Fruit fly (Drosophila melanogaster): ENCODE data around the gene Ctr9.

The Ctr9 gene

dm6 chr3L:1350924-1351215 is 43.8 kb downstream of the Ctr9 start, which contains the start of gene CG9166:
TSS of gene CG9166 (plus strand) at chr3L:1351116.
- TF ChIP-seq Rel (GFP tag; optimal IDR thresholded peaks at IDR 0.05) (no peak), Rel (tag; optimal IDR thresholded peaks at IDR 0.05) (no peak), dl (GFP tag; optimal IDR thresholded peaks at IDR 0.05; ENCODE audit: insufficient read depth in 1 of 2, partially characterized antibody in 2 of 2) (no peak), CG9705 (GFP tag; optimal IDR thresholded peaks at IDR 0.05) (no peak), Hr83 (GFP tag; optimal IDR thresholded peaks at IDR 0.05; ENCODE audit: poor library complexity, severe bottlenecking) (no peak), pan (optimal IDR thresholded peaks at IDR 0.05) (no peak)

DNA sequence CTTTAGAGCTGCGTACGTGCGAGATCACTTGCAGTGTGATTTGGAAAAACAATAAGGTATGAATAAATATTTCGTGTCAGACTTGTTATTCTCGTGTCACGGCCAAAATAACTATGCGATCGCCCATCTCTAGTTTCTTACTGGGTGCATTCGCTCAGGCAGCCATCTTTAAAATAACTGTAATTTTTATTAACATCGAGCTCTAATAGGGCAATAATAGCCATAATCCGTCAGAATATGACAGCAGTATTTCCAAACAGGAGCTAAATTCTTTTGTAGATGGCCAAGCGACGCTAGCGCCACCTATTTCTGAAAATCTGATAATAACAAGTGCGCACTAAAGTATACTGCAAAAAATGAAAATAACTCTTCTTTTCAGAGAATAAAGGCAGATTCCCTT is 45.0 kb downstream of the Ctr9 start:
- peak in 1 of 2 experiments; percentile 45 for TF ChIP-seq foxo (GFP tag; optimal IDR thresholded peaks at IDR 0.05)
- TF ChIP-seq dl (GFP tag; optimal IDR thresholded peaks at IDR 0.05; ENCODE audit: insufficient read depth in 1 of 2, partially characterized antibody in 2 of 2): no peak
- no peak for TF ChIP-seq Sp1 (GFP tag; optimal IDR thresholded peaks at IDR 0.05)
- peak; percentile 7 for TF ChIP-seq ey (GFP tag; optimal IDR thresholded peaks at IDR 0.05)
- peak; percentile 25 for TF ChIP-seq brk (GFP tag; optimal IDR thresholded peaks at IDR 0.05)
- peak; percentile 14 for TF ChIP-seq sv (GFP tag; optimal IDR thresholded peaks at IDR 0.05)
- peak; percentile 2 for TF ChIP-seq CG32264 (GFP tag; optimal IDR thresholded peaks at IDR 0.05)
- TF ChIP-seq Rel (GFP tag; optimal IDR thresholded peaks at IDR 0.05): no peak
- no peak for TF ChIP-seq Rel (tag; optimal IDR thresholded peaks at IDR 0.05)
- no peak for TF ChIP-seq CrebA (GFP tag; optimal IDR thresholded peaks at IDR 0.05; ENCODE audit: borderline replicate concordance)
- no peak for TF ChIP-seq Mio (GFP tag; optimal IDR thresholded peaks at IDR 0.05)
- TF ChIP-seq dmrt93B (GFP tag; optimal IDR thresholded peaks at IDR 0.05): no peak
- no peak for TF ChIP-seq jim (GFP tag; optimal IDR thresholded peaks at IDR 0.05)
- TF ChIP-seq Myc (optimal IDR thresholded peaks at IDR 0.05): peak; percentile 56
- TF ChIP-seq GATAd (GFP tag; optimal IDR thresholded peaks at IDR 0.05): no peak
- TF ChIP-seq usp (GFP tag; optimal IDR thresholded peaks at IDR 0.05): no peak
- peak; percentile 11 for TF ChIP-seq woc (GFP tag; optimal IDR thresholded peaks at IDR 0.05)
- no peak for TF ChIP-seq dsf (GFP tag; optimal IDR thresholded peaks at IDR 0.05; ENCODE audit: borderline replicate concordance)
- no peak for TF ChIP-seq pan (optimal IDR thresholded peaks at IDR 0.05)
- TF ChIP-seq Dfd (GFP tag; optimal IDR thresholded peaks at IDR 0.05): no peak
- TF ChIP-seq Vsx2 (GFP tag; optimal IDR thresholded peaks at IDR 0.05; ENCODE audit: partially characterized antibody): no peak
- TF ChIP-seq sage (GFP tag; optimal IDR thresholded peaks at IDR 0.05): no peak
- no peak for TF ChIP-seq Hr83 (GFP tag; optimal IDR thresholded peaks at IDR 0.05; ENCODE audit: poor library complexity, severe bottlenecking)
- TF ChIP-seq fru (GFP tag; optimal IDR thresholded peaks at IDR 0.05): peak; percentile 24
- TF ChIP-seq Hnf4 (GFP tag; optimal IDR thresholded peaks at IDR 0.05): no peak
- TF ChIP-seq Dif (GFP tag; optimal IDR thresholded peaks at IDR 0.05; ENCODE audit: partially characterized antibody): no peak
- peak; percentile 20 for TF ChIP-seq OdsH (GFP tag; optimal IDR thresholded peaks at IDR 0.05)
- TF ChIP-seq rgr (GFP tag; optimal IDR thresholded peaks at IDR 0.05): peak; percentile 46
- TF ChIP-seq lola (GFP tag; optimal IDR thresholded peaks at IDR 0.05): no peak
- TF ChIP-seq HLH106 (tag; optimal IDR thresholded peaks at IDR 0.05): peak; percentile 5
- no peak for TF ChIP-seq CG9705 (GFP tag; optimal IDR thresholded peaks at IDR 0.05)
- peak; percentile 1 for TF ChIP-seq Jra (GFP tag; optimal IDR thresholded peaks at IDR 0.05)
- peak; percentile 8 for TF ChIP-seq br (GFP tag; optimal IDR thresholded peaks at IDR 0.05)
- peak; percentile 46 for TF ChIP-seq h (GFP tag; optimal IDR thresholded peaks at IDR 0.05)
- TF ChIP-seq N (GFP tag; optimal IDR thresholded peaks at IDR 0.05): no peak
- TF ChIP-seq tai (GFP tag; optimal IDR thresholded peaks at IDR 0.05): no peak
- TF ChIP-seq Abd-B (GFP tag; optimal IDR thresholded peaks at IDR 0.05): no peak
- no peak for TF ChIP-seq Hr78 (GFP tag; optimal IDR thresholded peaks at IDR 0.05)
- TF ChIP-seq psq (GFP tag; optimal IDR thresholded peaks at IDR 0.05): peak; percentile 12

- TF ChIP-seq fru (GFP tag; optimal IDR thresholded peaks at IDR 0.05): no peak
- TF ChIP-seq pan (optimal IDR thresholded peaks at IDR 0.05): no peak
- no peak for TF ChIP-seq foxo (GFP tag; optimal IDR thresholded peaks at IDR 0.05)
Observed at dm6 chr3L:1354214-1354613, 47.2 kb downstream of the Ctr9 start.
